Worm (Caenorhabditis elegans) whole organism, L4/young adult: ENCODE results near the gene K03B4.9.

Experiments used
- W03F9.2 ChIP-seq: fragments of 150-350 bp; optimal IDR thresholded peaks from 2 replicates; lab custom pipeline; 2014; ENCODE audit warnings: missing biosample characterization, missing genetic modification characterization
- dao-5 ChIP-seq: sonication (generic microtip); optimal IDR thresholded peaks from 2 replicates; lab custom pipeline; 2016; ENCODE audit warnings: missing genotype, missing genetic modification characterization, moderate library complexity, missing compliant biosample characterization
- him-1 ChIP-seq: sonication (generic microtip); optimal IDR thresholded peaks from 2 replicates; lab custom pipeline; 2016; ENCODE audit warnings: missing genotype, missing genetic modification reagents, missing genetic modification characterization, missing compliant biosample characterization

The K03B4.9 gene

DNA sequence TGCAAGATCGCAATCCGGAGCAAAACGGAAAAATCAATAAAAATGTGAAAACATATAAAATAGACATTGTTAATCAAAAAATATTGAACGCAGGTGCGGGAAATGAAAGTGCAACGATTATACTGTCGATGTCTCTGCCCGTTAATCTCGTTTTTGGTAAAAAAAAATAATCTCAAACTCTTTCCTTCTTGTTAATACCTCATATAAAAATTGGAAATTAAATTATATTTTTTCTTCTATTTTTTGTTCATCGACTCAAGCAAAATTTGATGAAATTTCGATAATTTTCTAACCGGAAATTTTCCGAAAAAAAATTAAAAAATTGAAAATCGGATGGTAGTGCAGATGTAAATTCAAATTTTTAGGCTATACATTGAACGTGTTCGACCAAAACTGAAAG is at the start of gene K03B4.9:
K03B4.9 (minus strand) TSS at position 101 of the 400 bp plus-strand sequence.
- TF ChIP-seq W03F9.2: no peak
- TF ChIP-seq dao-5 (tag; lab: Kevin White, UChicago): no peak
- no peak for TF ChIP-seq him-1 (tag; lab: Kevin White, UChicago)

DNA sequence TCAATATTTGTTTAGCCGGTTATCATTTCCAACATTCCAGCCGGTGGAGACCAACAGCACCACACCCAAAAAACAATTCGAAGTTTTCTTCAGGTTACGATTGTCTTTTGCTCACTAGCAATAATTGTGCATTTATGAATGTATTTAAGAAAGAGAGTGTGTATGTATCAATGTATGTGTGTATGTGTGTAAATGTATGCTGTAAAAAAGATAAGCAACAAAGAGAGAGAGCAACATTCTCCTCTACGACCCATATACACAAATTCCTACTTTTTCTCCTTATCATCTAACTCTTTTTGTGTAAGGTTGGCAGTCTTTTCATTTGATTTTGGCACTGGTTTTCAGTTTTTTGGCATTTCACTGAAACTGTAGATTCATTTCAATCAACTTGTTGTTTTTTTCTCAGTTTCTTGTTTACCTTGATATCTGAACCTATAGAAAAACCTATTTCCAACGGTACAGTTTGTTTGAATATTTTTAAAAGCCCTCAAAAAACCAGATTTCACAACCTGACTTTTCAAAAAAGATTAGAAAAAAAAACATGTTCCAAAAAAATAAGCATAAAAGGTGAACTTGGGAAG is 48.6 kb upstream of the K03B4.9 start:
- TF ChIP-seq him-1 (tag; lab: Kevin White, UChicago): no peak
- TF ChIP-seq dao-5 (tag; lab: Kevin White, UChicago): no peak
- TF ChIP-seq W03F9.2: no peak

DNA sequence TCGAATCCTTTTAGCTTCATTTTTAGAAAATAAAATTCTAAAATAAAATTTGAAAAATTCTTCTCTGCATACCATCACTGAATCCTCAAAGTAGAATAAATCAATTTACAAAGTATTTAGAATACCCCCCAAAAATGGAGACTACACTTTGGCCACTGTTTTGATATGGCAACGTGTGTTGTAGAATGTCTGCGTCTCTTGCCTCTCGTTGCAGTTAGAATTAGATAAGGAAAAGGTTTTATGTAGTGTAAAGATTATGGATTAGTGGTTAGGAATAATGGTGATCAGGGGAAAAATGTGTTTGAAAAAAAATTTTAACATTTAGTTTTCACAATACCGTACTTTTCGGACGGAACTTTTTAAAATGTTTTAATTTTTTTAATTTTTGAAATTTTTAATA is 47.6 kb upstream of the K03B4.9 start, which contains the start of gene prx-6:
prx-6 (minus strand) TSS at position 129 of the 400 bp plus-strand sequence.
- TF ChIP-seq dao-5 (tag; lab: Kevin White, UChicago) (no peak), him-1 (tag; lab: Kevin White, UChicago) (no peak), W03F9.2 (no peak)

DNA sequence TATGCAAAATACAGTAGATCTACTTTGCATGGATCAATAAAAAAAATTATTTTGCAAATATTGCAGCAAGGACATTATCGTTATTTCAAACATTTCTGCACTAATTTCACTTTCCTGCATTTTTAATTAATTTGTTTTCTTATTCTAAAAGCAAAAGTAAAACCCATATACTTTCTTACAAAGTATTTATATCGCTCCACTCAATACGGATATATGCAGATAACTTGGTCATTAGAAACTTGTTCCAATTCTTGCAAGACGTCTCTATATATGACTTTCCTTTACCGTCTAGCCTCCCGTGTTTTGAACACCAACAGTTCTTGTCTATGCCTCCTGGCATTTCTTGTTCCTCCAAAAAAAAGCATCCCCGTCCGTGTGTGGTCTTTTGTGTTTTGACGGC is 38.1 kb upstream of the K03B4.9 start, which contains the start of gene oac-24:
oac-24 (plus strand) TSS at position 301 of the 400 bp plus-strand sequence.
- TF ChIP-seq him-1 (tag; lab: Kevin White, UChicago) (no peak), W03F9.2 (no peak)

DNA sequence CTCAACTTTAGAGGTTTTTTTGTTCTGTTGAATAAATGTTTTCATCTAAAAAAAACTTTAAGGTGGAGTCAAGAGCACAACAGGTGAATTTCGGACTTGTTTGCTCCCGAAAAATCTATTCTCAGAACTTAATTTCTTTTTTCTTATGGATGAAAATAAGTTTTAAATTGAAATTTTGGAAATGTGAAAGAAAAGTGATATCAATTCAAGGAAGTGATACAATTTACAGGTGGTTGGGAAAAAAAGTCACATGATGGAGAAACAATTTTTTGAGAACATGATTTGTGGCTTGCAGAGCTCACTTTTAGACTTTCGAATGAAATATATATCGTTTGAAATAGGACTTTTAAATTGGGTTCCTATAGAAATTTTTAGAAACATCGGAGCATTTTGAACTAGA is 35.3 kb upstream of the K03B4.9 start:
- TF ChIP-seq him-1 (tag; lab: Kevin White, UChicago) (no peak), W03F9.2 (no peak), dao-5 (tag; lab: Kevin White, UChicago) (no peak)

DNA sequence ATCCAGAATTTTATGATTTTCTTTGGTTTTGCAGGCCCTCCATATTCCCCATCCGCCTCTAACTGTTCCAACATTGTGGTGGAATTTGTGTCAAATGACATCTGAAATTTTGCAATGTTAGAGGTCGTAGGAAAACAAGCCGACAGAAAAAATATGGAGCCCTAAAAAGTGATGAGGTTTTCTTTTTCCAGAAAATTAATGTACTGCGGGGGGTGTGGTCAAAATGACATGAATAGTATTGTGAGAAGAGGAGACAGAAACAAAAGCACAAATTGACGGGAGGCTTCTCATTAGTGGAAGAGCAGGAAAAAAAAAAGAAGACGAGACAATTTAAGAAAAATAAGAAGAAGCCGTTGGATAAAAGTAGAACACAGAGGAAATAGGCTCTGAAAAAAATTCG is 27.8 kb upstream of the K03B4.9 start, which contains the start of gene ZC266.1:
ZC266.1 (minus strand) TSS at position 101 of the 400 bp plus-strand sequence.
- TF ChIP-seq him-1 (tag; lab: Kevin White, UChicago) (no peak), W03F9.2 (no peak), dao-5 (tag; lab: Kevin White, UChicago) (no peak)

DNA sequence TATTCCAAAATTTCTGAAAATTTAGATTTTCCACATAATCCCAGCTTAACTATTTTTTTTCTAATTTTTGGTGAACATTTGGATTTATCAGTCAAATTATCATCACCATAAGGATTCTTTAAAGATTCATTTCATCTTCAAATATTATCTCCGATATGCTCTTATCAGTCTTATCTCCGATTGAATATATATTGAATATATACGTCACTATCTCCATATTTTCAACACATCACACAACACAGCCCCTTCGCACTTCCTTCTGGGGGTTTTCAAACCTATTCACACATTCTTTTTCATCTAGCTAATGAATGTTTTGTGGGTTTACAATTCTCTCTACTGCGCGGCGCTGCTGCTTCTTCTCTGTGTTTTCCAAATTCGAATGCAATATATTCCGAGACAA is 26.3 kb upstream of the K03B4.9 start:
- TF ChIP-seq W03F9.2 (no peak), dao-5 (tag; lab: Kevin White, UChicago) (no peak), him-1 (tag; lab: Kevin White, UChicago) (no peak)

DNA sequence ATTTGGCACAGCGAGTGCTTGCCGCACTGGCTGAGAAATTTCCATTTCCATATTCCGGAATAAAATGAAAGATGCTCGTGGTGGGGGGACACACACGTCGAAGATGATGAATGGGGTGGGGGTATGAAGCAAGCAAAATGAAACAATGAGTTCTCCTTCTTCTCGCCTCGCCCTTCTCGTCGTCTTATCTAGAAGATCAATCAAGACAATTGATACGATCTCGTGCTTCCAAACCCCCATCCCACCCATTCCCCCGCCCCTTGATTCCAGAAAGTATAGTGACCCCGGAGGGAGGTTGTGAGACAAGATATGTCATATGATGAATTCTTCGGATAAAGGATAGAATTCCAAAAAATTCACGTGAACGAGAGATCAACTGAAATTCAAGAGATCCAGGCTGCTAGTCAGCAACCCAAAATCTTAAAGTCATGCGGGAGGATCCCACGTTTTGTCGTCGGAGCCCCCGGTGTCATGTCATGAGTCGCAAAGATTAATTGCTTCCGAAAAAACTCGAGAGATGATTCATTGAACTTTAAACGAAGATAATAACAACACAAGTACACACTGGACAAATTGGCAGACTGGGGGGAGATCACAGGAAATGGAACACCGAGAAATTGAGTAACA is 22.2 kb upstream of the K03B4.9 start:
- TF ChIP-seq W03F9.2 (no peak), him-1 (tag; lab: Kevin White, UChicago) (no peak), dao-5 (tag; lab: Kevin White, UChicago) (no peak)

DNA sequence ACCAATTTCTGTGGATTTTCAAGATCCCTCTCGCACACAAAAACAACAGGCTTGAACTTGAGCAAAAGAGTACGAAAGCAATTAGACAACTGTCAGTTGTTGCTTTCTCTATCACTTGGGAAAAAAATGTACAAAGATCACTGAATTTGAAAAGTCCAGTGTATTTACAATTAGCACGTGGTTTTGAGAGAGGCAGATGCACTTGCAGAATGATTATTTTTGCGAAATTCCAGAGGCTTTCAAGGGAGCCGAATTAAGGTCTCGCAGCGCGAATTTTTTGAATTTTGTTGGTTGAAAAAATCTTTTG is 20.8 kb upstream of the K03B4.9 start:
- no peak for TF ChIP-seq dao-5 (tag; lab: Kevin White, UChicago)

DNA sequence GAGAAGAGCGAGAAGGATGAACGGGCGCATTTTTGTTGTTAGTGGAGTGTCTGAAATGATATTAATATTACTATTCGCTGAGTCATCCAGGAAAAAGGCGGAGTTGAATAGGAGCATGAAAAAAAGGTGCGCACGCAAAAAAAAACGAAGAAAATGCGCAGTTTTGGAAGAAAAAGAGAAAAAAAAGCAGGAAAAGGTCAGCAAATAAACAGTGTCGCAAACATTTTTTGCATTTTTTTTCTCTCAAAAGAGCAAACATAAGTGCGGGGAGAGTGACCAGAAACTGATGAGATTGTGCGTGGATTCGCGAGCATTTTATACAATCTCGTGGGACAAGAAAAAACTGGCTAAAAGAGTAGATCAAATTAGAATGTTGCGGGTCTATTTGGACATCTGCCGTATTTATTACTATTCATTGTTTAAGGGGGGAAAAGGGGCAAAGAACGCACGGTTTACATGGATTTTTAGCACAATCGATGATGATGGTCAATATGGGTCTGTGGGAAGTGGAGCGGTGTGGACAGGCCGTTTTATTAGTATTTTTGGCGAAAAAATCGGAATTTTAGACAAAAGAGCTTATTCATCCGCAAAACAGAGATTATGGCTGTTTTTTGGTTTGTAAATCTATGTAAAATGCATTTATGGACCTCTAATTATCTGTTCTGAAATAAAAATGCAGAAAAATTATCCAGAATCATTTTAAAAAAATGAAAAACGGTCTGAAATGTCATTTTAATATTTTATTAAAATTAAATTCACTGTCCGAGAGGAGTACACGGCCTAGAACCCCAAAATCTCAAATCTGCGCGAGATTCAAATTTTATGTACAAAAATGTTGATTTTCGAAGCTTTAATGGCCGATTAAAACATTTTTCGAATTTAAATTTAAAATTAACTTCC is 20.2 kb upstream of the K03B4.9 start, which contains the start of gene cpg-8:
cpg-8 (minus strand) TSS at position 51 of the 900 bp plus-strand sequence.
- TF ChIP-seq W03F9.2 (no peak), him-1 (tag; lab: Kevin White, UChicago) (no peak), dao-5 (tag; lab: Kevin White, UChicago) (no peak)

DNA sequence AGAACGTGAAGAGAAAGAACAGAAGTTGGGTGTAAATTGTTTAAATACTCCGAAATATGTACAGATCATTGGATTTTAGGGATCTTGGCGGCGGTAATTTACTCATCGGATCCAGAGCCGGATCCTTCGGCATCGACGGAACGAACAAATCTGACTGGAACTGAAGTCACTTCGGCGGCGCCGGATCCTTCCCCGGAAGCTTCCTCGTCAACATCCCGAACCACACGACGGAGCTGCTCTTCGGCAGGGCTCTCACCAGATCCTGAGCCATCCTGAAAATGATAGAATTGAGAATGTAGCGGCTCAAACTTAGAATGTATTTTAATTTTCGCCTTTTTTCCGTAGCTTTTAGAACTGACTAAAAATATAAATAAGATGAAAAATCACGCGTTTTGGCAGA is 19.3 kb upstream of the K03B4.9 start:
- TF ChIP-seq dao-5 (tag; lab: Kevin White, UChicago): no peak
- no peak for TF ChIP-seq W03F9.2
- TF ChIP-seq him-1 (tag; lab: Kevin White, UChicago): no peak

DNA sequence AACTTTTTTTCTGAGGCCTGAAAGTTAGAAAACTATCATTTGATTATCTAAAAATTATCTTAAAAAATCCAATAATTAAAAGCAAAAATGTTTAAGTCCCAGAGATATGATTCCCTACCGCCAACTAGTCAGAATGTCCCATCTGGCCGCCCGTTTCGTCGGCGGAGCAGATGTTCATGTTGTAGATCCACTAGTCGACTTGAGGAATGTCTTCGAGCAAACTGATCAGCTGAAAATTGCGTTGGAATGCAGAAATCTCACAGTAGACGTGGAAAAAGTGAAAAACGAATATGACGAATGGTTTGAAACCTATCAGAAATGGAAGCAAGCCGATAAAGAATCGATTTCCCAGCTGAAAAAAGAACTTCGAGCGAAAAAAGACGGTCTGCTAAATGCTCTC is 16.8 kb upstream of the K03B4.9 start, which contains the start of gene K03B4.1:
K03B4.1 (plus strand) TSS at position 97 of the 400 bp plus-strand sequence.
- TF ChIP-seq dao-5 (tag; lab: Kevin White, UChicago): no peak
- TF ChIP-seq him-1 (tag; lab: Kevin White, UChicago): no peak
- TF ChIP-seq W03F9.2: no peak

DNA sequence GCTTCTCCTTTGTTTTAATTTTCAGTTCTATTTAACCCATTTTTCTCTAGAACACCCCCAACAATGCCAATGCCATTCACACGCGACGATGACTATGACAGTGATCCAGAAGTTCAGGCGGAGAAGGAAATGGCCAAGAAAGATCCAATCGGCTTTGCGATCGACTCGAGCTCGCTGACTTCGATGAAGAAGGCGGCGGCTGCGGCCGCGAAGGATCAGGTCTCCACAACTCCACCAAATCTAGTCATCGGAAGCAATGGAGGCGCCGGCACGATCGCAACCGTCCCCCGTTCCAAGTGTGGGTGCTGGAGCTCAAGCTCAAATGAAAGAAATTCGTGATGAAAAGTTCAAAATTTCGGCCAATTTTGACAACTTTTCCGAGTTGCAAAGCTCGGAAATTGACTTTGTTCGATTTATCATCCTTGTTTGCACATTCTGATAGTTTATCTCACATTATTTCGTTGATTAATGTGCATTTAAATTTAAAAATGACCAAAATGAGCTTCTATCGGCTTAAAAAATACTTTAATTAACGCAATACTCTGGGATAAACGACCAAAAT is 15.6 kb upstream of the K03B4.9 start, which contains the start of gene K03B4.2:
K03B4.2 (plus strand) TSS at position 51 of the 562 bp plus-strand sequence.
- no peak for TF ChIP-seq dao-5 (tag; lab: Kevin White, UChicago)
- no peak for TF ChIP-seq him-1 (tag; lab: Kevin White, UChicago)
- TF ChIP-seq W03F9.2: no peak
